Fruit fly (Drosophila melanogaster) S2 (cell line): ENCODE results near the gene CG1640.

Experiments used
- CG8478 ChIP-seq: fragments of >200 bp; optimal IDR thresholded peaks from 2 replicates; lab custom pipeline; 2018
- CTCF ChIP-seq, 2 experiments: fragments of >200 bp; optimal IDR thresholded peaks; 2 replicates each; lab custom pipeline; 2018

dm6 chrX:13390465-13391173 is 20.2 kb downstream of the CG1640 start:
- no peak for TF ChIP-seq CTCF (optimal IDR thresholded peaks at IDR 0.05; lab: Kevin White, UChicago)
- TF ChIP-seq CG8478 (lab: Kevin White, UChicago): no peak
